Fruit fly (Drosophila melanogaster) S2 (cell line): Measurements from ENCODE around the gene Lsp2.

Source experiments
- CG8478 ChIP-seq: fragments of >200 bp; optimal IDR thresholded peaks from 2 replicates; lab custom pipeline; 2018
- CTCF ChIP-seq, 2 experiments: fragments of >200 bp; optimal IDR thresholded peaks; 2 replicates each; lab custom pipeline; 2018

Lsp2 gene

DNA sequence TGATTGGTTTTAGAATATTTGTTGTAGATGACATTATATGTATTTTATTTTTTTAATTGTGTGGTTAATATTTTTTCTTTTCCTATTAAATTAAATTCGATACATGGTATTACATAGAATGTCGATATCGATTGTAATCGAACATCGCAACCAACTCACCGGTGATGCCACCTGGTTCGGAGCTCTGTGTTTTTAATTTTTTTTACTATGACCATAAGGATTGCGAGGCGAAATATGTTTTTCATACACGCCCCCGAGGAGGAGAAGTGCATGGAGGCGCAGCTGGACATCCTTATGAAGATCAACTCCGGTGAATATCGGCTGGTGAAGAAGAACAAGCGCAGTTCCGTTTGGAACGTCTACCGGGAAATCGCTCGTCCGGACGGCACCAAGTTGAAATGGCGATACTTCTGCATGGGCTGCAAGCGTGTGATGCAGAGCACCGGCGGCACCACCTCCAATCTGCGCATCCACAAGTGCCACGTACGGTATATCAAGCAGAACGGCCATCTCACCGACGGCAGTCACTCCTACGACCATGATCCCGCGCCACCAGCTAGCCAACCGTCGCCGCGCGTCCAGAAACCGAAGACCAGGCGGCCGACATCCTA is 9.2 kb upstream of the Lsp2 start, which contains the start of gene CG11560:
Gene CG11560, plus strand, starts transcription at position 145 of the 611 bp plus-strand sequence.
- TF ChIP-seq CG8478 (no peak), CTCF (optimal IDR thresholded peaks at IDR 0.05; lab: Kevin White, UChicago) (no peak)

DNA sequence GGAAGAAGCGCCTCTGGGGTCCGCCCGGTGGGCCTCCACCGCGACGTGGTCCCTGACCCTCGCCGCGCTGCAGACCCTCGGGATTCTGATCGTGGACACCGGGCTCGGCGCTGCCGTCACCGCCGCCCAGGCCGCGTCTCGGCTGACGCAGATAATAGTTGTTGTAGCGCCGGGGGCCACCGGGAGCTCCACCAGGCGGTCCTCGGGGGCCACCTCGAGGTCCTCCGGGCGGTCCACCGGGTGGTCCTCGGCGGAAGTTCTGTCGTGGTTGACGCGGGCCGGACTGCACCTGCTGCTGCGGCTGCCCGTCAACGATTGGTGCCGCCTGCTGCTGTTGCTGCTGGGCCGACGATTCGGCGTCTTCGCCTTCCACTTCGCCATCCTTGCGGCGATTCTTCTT is 6.3 kb upstream of the Lsp2 start:
- TF ChIP-seq CTCF (optimal IDR thresholded peaks at IDR 0.05; lab: Kevin White, UChicago) (no peak), CG8478 (no peak)

- TF ChIP-seq CG8478 (no peak), CTCF (optimal IDR thresholded peaks at IDR 0.05; lab: Kevin White, UChicago) (no peak)
Measured at dm6 chr3L:12124138-12124583, 5.0 kb upstream of the Lsp2 start.

dm6 chr3L:12124975-12125374 is 4.2 kb upstream of the Lsp2 start, which contains the start of gene yps:
Gene yps (minus strand): TSS chr3L:12125150.
- peak in 1 of 2 experiments; percentile 48 for TF ChIP-seq CTCF (optimal IDR thresholded peaks at IDR 0.05; lab: Kevin White, UChicago)
- no peak for TF ChIP-seq CG8478

dm6 chr3L:12127294-12128029 is 1.7 kb upstream of the Lsp2 start, which contains the start of the genes Ir68b and CG34241:
Gene Ir68b (minus strand): TSS chr3L:12127394.
Gene CG34241 (plus strand): TSS chr3L:12127979.
- TF ChIP-seq CTCF (optimal IDR thresholded peaks at IDR 0.05; lab: Kevin White, UChicago) (no peak), CG8478 (no peak)

dm6 chr3L:12131918-12132317 is 2.7 kb downstream of the Lsp2 start, which contains the start of gene DEF8:
Gene DEF8 (plus strand): TSS chr3L:12132146.
- TF ChIP-seq CG8478 (no peak), CTCF (optimal IDR thresholded peaks at IDR 0.05; lab: Kevin White, UChicago) (peak in 1 of 2 experiments; percentile 7)

- TF ChIP-seq CG8478 (no peak), CTCF (optimal IDR thresholded peaks at IDR 0.05; lab: Kevin White, UChicago) (no peak)
Measured at dm6 chr3L:12136630-12137029, 7.4 kb downstream of the Lsp2 start, which contains the start of the genes CG5645 and Atg12. Gene CG5645 (minus strand): TSS chr3L:12136706. Gene Atg12 (plus strand): TSS chr3L:12136967.

- TF ChIP-seq CG8478, result no peak
- TF ChIP-seq CTCF (optimal IDR thresholded peaks at IDR 0.05; lab: Kevin White, UChicago), result no peak
Measured at dm6 chr3L:12138113-12138899, 9.1 kb downstream of the Lsp2 start, which contains the start of the genes ND-SGDH and RhoGAP68F. Gene ND-SGDH (minus strand): TSS chr3L:12138584. Gene RhoGAP68F (plus strand): TSS chr3L:12138868.

dm6 chr3L:12139232-12139698 is 10.1 kb downstream of the Lsp2 start:
- TF ChIP-seq CTCF (optimal IDR thresholded peaks at IDR 0.05; lab: Kevin White, UChicago), result no peak
- TF ChIP-seq CG8478, result no peak

dm6 chr3L:12145709-12146694 is 16.8 kb downstream of the Lsp2 start, which contains the start of the genes eIF3l and Nrx-IV:
Gene eIF3l (minus strand): TSS chr3L:12146097.
Gene Nrx-IV (plus strand): TSS chr3L:12146519.
- TF ChIP-seq CG8478 (no peak), CTCF (optimal IDR thresholded peaks at IDR 0.05; lab: Kevin White, UChicago) (no peak)

DNA sequence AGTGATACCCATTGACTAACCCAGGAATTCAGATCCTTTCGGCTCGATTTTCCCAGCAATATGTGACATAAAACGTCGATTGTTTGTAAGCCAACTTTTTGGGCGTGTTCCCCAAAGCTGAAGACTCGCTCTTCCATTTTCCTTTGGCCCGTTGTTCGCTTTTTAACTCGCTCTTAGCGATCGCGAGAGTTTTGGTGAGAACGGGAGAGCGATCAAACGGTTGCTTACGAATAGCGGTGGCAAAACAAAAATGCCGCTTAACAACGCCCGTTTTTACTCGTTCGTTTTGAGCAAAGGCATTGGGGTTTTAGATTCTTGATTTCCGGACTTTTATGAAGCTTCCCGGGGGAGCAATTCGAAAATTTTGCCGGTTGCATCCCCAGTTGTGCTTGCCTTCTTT is 17.8 kb downstream of the Lsp2 start:
- TF ChIP-seq CTCF (optimal IDR thresholded peaks at IDR 0.05; lab: Kevin White, UChicago), result no peak
- TF ChIP-seq CG8478, result no peak

dm6 chr3L:12149024-12149423 is 19.8 kb downstream of the Lsp2 start, which contains the start of gene CG32099:
Gene CG32099 (plus strand): TSS chr3L:12149273.
- no peak for TF ChIP-seq CG8478
- TF ChIP-seq CTCF (optimal IDR thresholded peaks at IDR 0.05; lab: Kevin White, UChicago), result no peak

DNA sequence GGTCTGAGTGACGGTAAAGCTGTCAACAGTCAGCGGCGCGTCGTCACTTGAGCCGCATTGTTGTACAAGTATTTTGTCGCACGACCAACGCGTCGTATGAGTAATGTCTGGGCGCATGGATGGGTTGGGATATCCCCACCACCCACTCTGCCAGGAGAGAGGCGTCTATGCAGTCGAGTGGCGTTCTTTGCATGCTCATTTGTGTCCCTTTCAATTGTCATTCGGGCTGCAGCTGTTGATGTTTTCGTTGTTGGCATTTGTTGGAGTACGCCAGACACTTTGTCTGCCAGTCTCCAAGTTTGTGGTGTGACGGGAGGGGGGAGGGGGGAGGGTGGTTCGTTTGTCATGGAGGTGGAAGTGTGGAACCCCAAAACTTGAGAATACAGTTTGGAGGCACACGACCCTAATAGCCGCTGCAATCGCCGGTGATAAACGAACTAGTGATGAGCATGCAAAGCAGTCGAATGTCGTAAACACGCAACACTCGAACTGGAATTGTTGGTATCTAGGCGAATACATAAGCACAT is 33.0 kb downstream of the Lsp2 start:
- no peak for TF ChIP-seq CG8478
- no peak for TF ChIP-seq CTCF (optimal IDR thresholded peaks at IDR 0.05; lab: Kevin White, UChicago)
